Worm (Caenorhabditis elegans): ENCODE measurements around the gene rif-1.1.

ce11 chrIV:17417723-17418122, 43.3 kb downstream of the rif-1.1 start, which contains the start of gene npr-26:
- TF ChIP-seq flt-1 (GFP tag; IDR thresholded peaks at IDR 0.05) (no peak), ref-1 (GFP tag; conservative IDR thresholded peaks at IDR 0.05) (no peak), T22C8.4 (GFP tag; IDR thresholded peaks at IDR 0.05) (no peak), tab-1 (GFP tag; IDR thresholded peaks at IDR 0.05) (no peak), klf-2 (GFP tag; conservative IDR thresholded peaks at IDR 0.05) (no peak), ztf-29 (GFP tag; IDR thresholded peaks at IDR 0.05) (no peak)

Data from whole organism, midembryonic.